Worm (Caenorhabditis elegans): ENCODE data around the gene F08D12.12.

- TF ChIP-seq sup-37 (GFP tag; optimal IDR thresholded peaks at IDR 0.05) (no peak), ztf-4 (tag; optimal IDR thresholded peaks at IDR 0.05) (no peak), mep-1 (tag; optimal IDR thresholded peaks at IDR 0.05) (no peak), ces-1 (GFP tag; optimal IDR thresholded peaks at IDR 0.05) (no peak), C34B4.2 (tag; optimal IDR thresholded peaks at IDR 0.05) (no peak), pag-3 (tag; optimal IDR thresholded peaks at IDR 0.05; ENCODE audit: borderline replicate concordance, insufficient read depth) (no peak), efl-1 (optimal IDR thresholded peaks at IDR 0.05) (no peak), efl-1 (GFP tag; optimal IDR thresholded peaks at IDR 0.05 in 1 of 2) (no peak), alr-1 (tag; optimal IDR thresholded peaks at IDR 0.05; ENCODE audit: borderline replicate concordance) (no peak), unc-86 (tag; optimal IDR thresholded peaks at IDR 0.05) (no peak), lin-35 (GFP tag; optimal IDR thresholded peaks at IDR 0.05) (no peak), nhr-19 (GFP tag; conservative IDR thresholded peaks at IDR 0.05) (no peak), fkh-8 (tag; optimal IDR thresholded peaks at IDR 0.05) (no peak), nhr-28 (tag; optimal IDR thresholded peaks at IDR 0.05) (no peak)
Measured at ce11 chrII:2751278-2751677, 35.6 kb downstream of the F08D12.12 start.
